Fruit fly (Drosophila melanogaster) Kc167 (cell line): ENCODE measurements around the gene Pex1.

Experiments used
- Sin3A ChIP-seq: fragments of >200 bp; optimal IDR thresholded peaks from 2 replicates; lab custom pipeline; 2018; ENCODE audit warnings: missing external identifiers
- h ChIP-seq: fragments of >200 bp; optimal IDR thresholded peaks from 3 replicates; lab custom pipeline; 2018; ENCODE audit warnings: missing external identifiers
- insv ChIP-seq: fragments of >200 bp; optimal IDR thresholded peaks from 3 replicates; lab custom pipeline; 2018; ENCODE audit warnings: missing external identifiers

dm6 chr3L:14059266-14059974, 12.3 kb upstream of the Pex1 start:
- TF ChIP-seq h (lab: Kevin White, UChicago) (no peak), insv (lab: Kevin White, UChicago) (no peak), Sin3A (lab: Kevin White, UChicago) (no peak)
